Fruit fly (Drosophila melanogaster) whole organism, embryonic: Measurements from ENCODE around the gene Calr.
A peak's percentile ranks its signal among the peaks of the same experiment; 100 is the strongest.

Experiments
- BEAF-32 ChIP-seq: fragments of 200-800 bp; sonication (Bioruptor generic); optimal IDR thresholded peaks from 3 replicates; lab custom pipeline; 2017; ENCODE audit warnings: missing biosample characterization, missing genetic modification characterization, mild to moderate bottlenecking, moderate library complexity, missing genetic modification reagents
- CG11560 ChIP-seq: fragments of 200-800 bp; sonication (Bioruptor generic); IDR thresholded peaks from 3 replicates; pipeline ENCODE4 v1.3.6; 2022; ENCODE audit warnings: missing biosample characterization, missing genetic modification characterization
- CG13296 ChIP-seq: fragments of 200-800 bp; sonication (Bioruptor generic); optimal IDR thresholded peaks from 3 replicates; lab custom pipeline; 2018; ENCODE audit warnings: missing biosample characterization, mild to moderate bottlenecking, missing genetic modification characterization
- CG16863 ChIP-seq: fragments of 200-800 bp; sonication (Bioruptor generic); optimal IDR thresholded peaks from 3 replicates; lab custom pipeline; 2016; ENCODE audit warnings: missing biosample characterization, missing genetic modification characterization
- CG2199 ChIP-seq: fragments of 200-800 bp; sonication (Bioruptor generic); IDR thresholded peaks from 3 replicates; pipeline ENCODE4 v1.3.6; 2022; ENCODE audit warnings: missing biosample characterization, missing genetic modification characterization
- CG2202 ChIP-seq: fragments of 200-800 bp; sonication (Bioruptor generic); optimal IDR thresholded peaks from 2 replicates; lab custom pipeline; 2018; ENCODE audit warnings: missing biosample characterization, mild to moderate bottlenecking, missing genetic modification characterization
- CG2889 ChIP-seq: fragments of 200-800 bp; sonication (Bioruptor generic); IDR thresholded peaks from 3 replicates; pipeline ENCODE4 v1.3.6; 2022; ENCODE audit warnings: missing biosample characterization, missing genetic modification characterization
- CG30403 ChIP-seq: fragments of 200-800 bp; sonication (Bioruptor generic); optimal IDR thresholded peaks from 3 replicates; lab custom pipeline; 2016; ENCODE audit warnings: missing biosample characterization, missing genetic modification characterization
- CG32532 ChIP-seq: fragments of 200-800 bp; sonication (Bioruptor generic); IDR thresholded peaks from 2 replicates; pipeline ENCODE4 v1.3.6; 2022; ENCODE audit warnings: missing biosample characterization, missing genetic modification characterization
- CG3847 ChIP-seq: fragments of 200-800 bp; sonication (Bioruptor generic); IDR thresholded peaks from 2 replicates; pipeline ENCODE4 v1.3.6; 2022; ENCODE audit warnings: missing biosample characterization, missing genetic modification characterization
- CG4282 ChIP-seq: fragments of 200-800 bp; sonication (Bioruptor generic); optimal IDR thresholded peaks from 2 replicates; lab custom pipeline; 2016; ENCODE audit warnings: missing biosample characterization, missing genetic modification characterization
- CG4617 ChIP-seq: fragments of 200-800 bp; sonication (Bioruptor generic); optimal IDR thresholded peaks from 3 replicates; lab custom pipeline; 2016; ENCODE audit warnings: missing biosample characterization, missing genetic modification characterization, borderline replicate concordance
- CG6689 ChIP-seq: fragments of 200-800 bp; sonication (Bioruptor generic); IDR thresholded peaks from 2 replicates; pipeline ENCODE4 v1.3.6; 2022; ENCODE audit warnings: missing biosample characterization, missing genetic modification characterization
- CG8924 ChIP-seq: fragments of 200-800 bp; optimal IDR thresholded peaks from 3 replicates; lab custom pipeline; 2019; ENCODE audit warnings: missing biosample characterization, mild to moderate bottlenecking, missing genetic modification characterization, moderate library complexity
- Camta ChIP-seq: fragments of 200-800 bp; sonication (Bioruptor generic); optimal IDR thresholded peaks from 2 replicates; lab custom pipeline; 2016; ENCODE audit warnings: missing biosample characterization, missing genetic modification characterization
- CkIIα-i1 ChIP-seq: fragments of 200-800 bp; sonication (Bioruptor generic); IDR thresholded peaks from 2 replicates; pipeline ENCODE4 v1.3.6; 2022; ENCODE audit warnings: missing biosample characterization, missing genetic modification characterization
- D19B ChIP-seq: fragments of 200-800 bp; sonication (Bioruptor generic); optimal IDR thresholded peaks from 2 replicates; lab custom pipeline; 2017; ENCODE audit warnings: missing biosample characterization, mild to moderate bottlenecking, missing genetic modification characterization
- Dref ChIP-seq: fragments of 200-800 bp; sonication (Bioruptor generic); IDR thresholded peaks from 2 replicates; pipeline ENCODE4 v1.3.6; 2022; ENCODE audit warnings: missing biosample characterization, missing genetic modification characterization
- H2.0 ChIP-seq: fragments of 200-800 bp; sonication (Bioruptor generic); IDR thresholded peaks from 2 replicates; pipeline ENCODE4 v1.3.6; 2022; ENCODE audit warnings: missing biosample characterization, missing genetic modification characterization
- Hand ChIP-seq: fragments of 200-800 bp; sonication (Bioruptor generic); optimal IDR thresholded peaks from 2 replicates; lab custom pipeline; 2017; ENCODE audit warnings: mild to moderate bottlenecking, missing biosample characterization, missing genetic modification reagents, missing genetic modification characterization
- Myb ChIP-seq: fragments of 200-800 bp; sonication (Bioruptor generic); optimal IDR thresholded peaks from 2 replicates; lab custom pipeline; 2016; ENCODE audit warnings: missing biosample characterization, missing genetic modification characterization
- NC2α ChIP-seq: fragments of 200-800 bp; sonication (Bioruptor generic); optimal IDR thresholded peaks from 2 replicates; lab custom pipeline; 2016; ENCODE audit warnings: missing biosample characterization, missing genetic modification characterization
- NFAT ChIP-seq: fragments of 200-800 bp; sonication (Bioruptor generic); IDR thresholded peaks from 2 replicates; pipeline ENCODE4 v1.3.6; 2022; ENCODE audit warnings: missing biosample characterization, missing genetic modification characterization
- Neu2 ChIP-seq: fragments of 200-800 bp; sonication (Bioruptor generic); optimal IDR thresholded peaks from 3 replicates; lab custom pipeline; 2016; ENCODE audit warnings: missing biosample characterization, missing genetic modification characterization, borderline replicate concordance
- Oaz ChIP-seq: fragments of 200-800 bp; sonication (Bioruptor generic); IDR thresholded peaks from 2 replicates; pipeline ENCODE4 v1.3.6; 2022; ENCODE audit warnings: missing biosample characterization, missing genetic modification characterization
- Ptx1 ChIP-seq: fragments of 200-800 bp; sonication (Bioruptor generic); IDR thresholded peaks from 2 replicates; pipeline ENCODE4 v1.3.6; 2022; ENCODE audit warnings: missing biosample characterization, missing genetic modification characterization
- Scr ChIP-seq: fragments of 200-800 bp; sonication (Bioruptor generic); IDR thresholded peaks from 2 replicates; pipeline ENCODE4 v1.3.6; 2022; ENCODE audit warnings: missing biosample characterization, missing genetic modification characterization; ENCODE audit not compliant: partially characterized antibody
- Side ChIP-seq: fragments of 200-800 bp; sonication (Bioruptor generic); optimal IDR thresholded peaks from 2 replicates; lab custom pipeline; 2016; ENCODE audit warnings: missing biosample characterization, missing genetic modification characterization
- Sry-δ ChIP-seq: fragments of 200-800 bp; sonication (Bioruptor generic); optimal IDR thresholded peaks from 2 replicates; lab custom pipeline; 2016; ENCODE audit warnings: missing biosample characterization, missing genetic modification characterization
- Tbp ChIP-seq: fragments of >200 bp; optimal IDR thresholded peaks from 2 replicates; lab custom pipeline; 2018; ENCODE audit warnings: missing biosample characterization, missing genetic modification characterization
- ase ChIP-seq: fragments of 200-800 bp; sonication (Bioruptor generic); IDR thresholded peaks from 3 replicates; pipeline ENCODE4 v1.3.6; 2022; ENCODE audit warnings: missing biosample characterization, missing genetic modification characterization
- bbx ChIP-seq: fragments of 200-800 bp; sonication (Bioruptor generic); IDR thresholded peaks from 2 replicates; pipeline ENCODE4 v1.3.6; 2022; ENCODE audit warnings: missing biosample characterization, missing genetic modification characterization; ENCODE audit not compliant: partially characterized antibody
- bigmax ChIP-seq: fragments of 200-800 bp; sonication (Bioruptor generic); optimal IDR thresholded peaks from 2 replicates; lab custom pipeline; 2018; ENCODE audit warnings: missing biosample characterization, mild to moderate bottlenecking, missing genetic modification characterization
- crp ChIP-seq, 2 experiments: fragments of 200-800 bp; sonication (Bioruptor generic); optimal IDR thresholded peaks; 2 replicates in 1 of 2; 3 replicates in 1 of 2; lab custom pipeline; 2017; ENCODE audit warnings: missing biosample characterization in 2 of 2, missing genetic modification characterization in 2 of 2, mild to moderate bottlenecking in 1 of 2, moderate library complexity in 1 of 2
- cwo ChIP-seq: fragments of 200-800 bp; sonication (Bioruptor generic); optimal IDR thresholded peaks from 3 replicates; lab custom pipeline; 2017; ENCODE audit warnings: missing biosample characterization, missing genetic modification characterization, mild to moderate bottlenecking, moderate library complexity, missing genetic modification reagents
- dati ChIP-seq: fragments of 200-800 bp; sonication (Bioruptor generic); IDR thresholded peaks from 2 replicates; pipeline ENCODE4 v1.3.6; 2022; ENCODE audit warnings: missing biosample characterization, missing genetic modification characterization
- dpn ChIP-seq, 2 experiments: fragments of 200-800 bp; sonication (Bioruptor generic); optimal IDR thresholded peaks; 3 replicates each; lab custom pipeline; 2016; ENCODE audit warnings: missing biosample characterization in 2 of 2, missing genetic modification characterization in 2 of 2
- emc ChIP-seq: fragments of 200-800 bp; sonication (Bioruptor generic); optimal IDR thresholded peaks from 2 replicates; lab custom pipeline; 2016; ENCODE audit warnings: missing biosample characterization, missing genetic modification characterization
- grau ChIP-seq: fragments of 200-800 bp; optimal IDR thresholded peaks from 3 replicates; lab custom pipeline; 2019; ENCODE audit warnings: missing biosample characterization, mild to moderate bottlenecking, missing genetic modification characterization, moderate library complexity
- hbn ChIP-seq: fragments of 200-800 bp; sonication (Bioruptor generic); IDR thresholded peaks from 2 replicates; pipeline ENCODE4 v1.3.6; 2022; ENCODE audit warnings: missing biosample characterization, missing genetic modification characterization; ENCODE audit not compliant: partially characterized antibody
- jigr1 ChIP-seq: fragments of 200-800 bp; sonication (Bioruptor generic); IDR thresholded peaks from 3 replicates; pipeline ENCODE4 v1.3.6; 2022; ENCODE audit warnings: missing biosample characterization, missing genetic modification characterization
- jumu ChIP-seq: fragments of 200-800 bp; sonication (Bioruptor generic); optimal IDR thresholded peaks from 3 replicates; lab custom pipeline; 2016; ENCODE audit warnings: missing biosample characterization, missing genetic modification characterization
- luna ChIP-seq: fragments of 200-800 bp; sonication (Bioruptor generic); optimal IDR thresholded peaks from 2 replicates; lab custom pipeline; 2016; ENCODE audit warnings: missing biosample characterization, missing genetic modification characterization
- otp ChIP-seq: fragments of 200-800 bp; sonication (Bioruptor generic); IDR thresholded peaks from 3 replicates; pipeline ENCODE4, ENCODE4 v1.3.6; 2022; ENCODE audit warnings: missing biosample characterization, missing genetic modification characterization
- pb ChIP-seq: fragments of 200-800 bp; sonication (Bioruptor generic); optimal IDR thresholded peaks from 3 replicates; lab custom pipeline; 2016; ENCODE audit warnings: missing biosample characterization, missing genetic modification characterization
- pho ChIP-seq: fragments of 200-800 bp; sonication (Bioruptor generic); optimal IDR thresholded peaks from 2 replicates; lab custom pipeline; 2016; ENCODE audit warnings: missing biosample characterization, missing genetic modification characterization
- phol ChIP-seq: fragments of 200-800 bp; sonication (Bioruptor generic); optimal IDR thresholded peaks from 3 replicates; lab custom pipeline; 2018; ENCODE audit warnings: missing biosample characterization, mild to moderate bottlenecking, missing genetic modification characterization, moderate library complexity
- pros ChIP-seq: fragments of 200-800 bp; sonication (Bioruptor generic); optimal IDR thresholded peaks from 3 replicates; lab custom pipeline; 2019; ENCODE audit warnings: missing biosample characterization, mild to moderate bottlenecking, missing genetic modification characterization, moderate library complexity
- row ChIP-seq: fragments of 200-800 bp; sonication (Bioruptor generic); IDR thresholded peaks from 3 replicates; pipeline ENCODE4 v1.3.6; 2022; ENCODE audit warnings: missing biosample characterization, missing genetic modification characterization
- seq ChIP-seq: fragments of 200-800 bp; sonication (Bioruptor generic); IDR thresholded peaks from 2 replicates; pipeline ENCODE4 v1.3.6; 2022; ENCODE audit warnings: missing biosample characterization, missing genetic modification characterization
- ssp ChIP-seq: fragments of 200-800 bp; sonication (Bioruptor generic); IDR thresholded peaks from 2 replicates; pipeline ENCODE4 v1.3.6; 2022; ENCODE audit warnings: missing biosample characterization, missing genetic modification characterization
- stwl ChIP-seq: fragments of 200-800 bp; sonication (Bioruptor generic); optimal IDR thresholded peaks from 3 replicates; lab custom pipeline; 2018; ENCODE audit warnings: missing biosample characterization, mild to moderate bottlenecking, missing genetic modification characterization, moderate library complexity

Calr gene

dm6 chr3R:9628607-9629006, 2.0 kb downstream of the Calr start (continued):
- peak; percentile 59 for TF ChIP-seq stwl
- no peak for TF ChIP-seq CkIIα-i1 (GFP tag; lab: Robert Waterston, UW)
- TF ChIP-seq CG4282 (GFP tag; lab: Kevin White, UChicago) = no peak
- TF ChIP-seq ssp = no peak
- TF ChIP-seq CG11560 (tag; lab: Robert Waterston, UW) = no peak
- no peak for TF ChIP-seq emc
- TF ChIP-seq CG2202 (tag; lab: Kevin White, UChicago) = no peak
- TF ChIP-seq Neu2 (GFP tag; lab: Kevin White, UChicago) = no peak
- no peak for TF ChIP-seq H2.0 (GFP tag; lab: Robert Waterston, UW)
- TF ChIP-seq seq (GFP tag; lab: Robert Waterston, UW) = no peak
- TF ChIP-seq CG13296 (GFP tag; lab: Kevin White, UChicago) = no peak
- no peak for TF ChIP-seq pho (GFP tag; lab: Kevin White, UChicago)
- no peak for TF ChIP-seq Hand
- no peak for TF ChIP-seq hbn (GFP tag; lab: Robert Waterston, UW)
- no peak for TF ChIP-seq Side (GFP tag; lab: Kevin White, UChicago)
- no peak for TF ChIP-seq CG2889 (GFP tag; lab: Robert Waterston, UW)
- no peak for TF ChIP-seq pb (GFP tag; lab: Kevin White, UChicago)
- TF ChIP-seq CG4617 = no peak
- TF ChIP-seq jumu (GFP tag; lab: Kevin White, UChicago) = no peak
- peak; percentile 11; the same call in 1 of the 2 replicates for TF ChIP-seq bbx (GFP tag; lab: Robert Waterston, UW)
- TF ChIP-seq BEAF-32 (GFP tag; lab: Kevin White, UChicago) = peak; percentile 65
- TF ChIP-seq luna (GFP tag; lab: Kevin White, UChicago) = no peak
- TF ChIP-seq NC2α (GFP tag; lab: Kevin White, UChicago) = no peak
- no peak for TF ChIP-seq dati (GFP tag; lab: Robert Waterston, UW)
- TF ChIP-seq CG30403 = no peak
- TF ChIP-seq Camta (GFP tag; lab: Kevin White, UChicago) = no peak
- no peak for TF ChIP-seq CG16863
- TF ChIP-seq Scr (GFP tag; lab: Robert Waterston, UW) = no peak
- TF ChIP-seq Sry-δ (GFP tag; lab: Kevin White, UChicago) = peak; percentile 8
- no peak for TF ChIP-seq ase (GFP tag; lab: Robert Waterston, UW)
- TF ChIP-seq crp (GFP tag; optimal IDR thresholded peaks at IDR 0.05; lab: Kevin White, UChicago) = no peak
- peak; percentile 48 for TF ChIP-seq Myb
- TF ChIP-seq Dref (GFP tag; lab: Robert Waterston, UW) = peak; percentile 40; the same call in 1 of the 2 replicates
- TF ChIP-seq NFAT = no peak
- TF ChIP-seq CG6689 (GFP tag; lab: Robert Waterston, UW) = no peak
- no peak for TF ChIP-seq CG3847
- TF ChIP-seq phol (tag; lab: Kevin White, UChicago) = peak; percentile 76
- no peak for TF ChIP-seq cwo (GFP tag; lab: Kevin White, UChicago)
- no peak for TF ChIP-seq jigr1
- no peak for TF ChIP-seq CG32532 (GFP tag; lab: Robert Waterston, UW)
- TF ChIP-seq dpn (GFP tag; optimal IDR thresholded peaks at IDR 0.05; lab: Kevin White, UChicago) = no peak
- TF ChIP-seq Oaz (GFP tag; lab: Robert Waterston, UW) = no peak
- peak; percentile 33 for TF ChIP-seq Tbp (GFP tag; lab: Kevin White, UChicago)
- TF ChIP-seq D19B (GFP tag; lab: Kevin White, UChicago) = no peak
- TF ChIP-seq bigmax (GFP tag; lab: Kevin White, UChicago) = no peak
- no peak for TF ChIP-seq otp
- no peak for TF ChIP-seq pros (GFP tag; lab: Kevin White, UChicago)
- TF ChIP-seq row = no peak
- TF ChIP-seq CG2199 (GFP tag; lab: Robert Waterston, UW) = no peak
- TF ChIP-seq CG8924 (tag; lab: Kevin White, UChicago) = peak; percentile 16
- TF ChIP-seq grau (tag; lab: Kevin White, UChicago) = no peak
- TF ChIP-seq Ptx1 (GFP tag; lab: Robert Waterston, UW) = no peak
